Worm (Caenorhabditis elegans): ENCODE data around the gene gdh-1.
A peak's percentile ranks its signal among the peaks of the same experiment; 100 is the strongest.

gdh-1 gene

ce11 chrIV:11913295-11913940 lies 39.6 kb upstream of the gdh-1 start:
- TF ChIP-seq pax-3 (tag; optimal IDR thresholded peaks at IDR 0.05) (no peak), nhr-90 (tag; optimal IDR thresholded peaks at IDR 0.05; ENCODE audit: poor library complexity) (no peak), efl-1 (optimal IDR thresholded peaks at IDR 0.05) (no peak), efl-1 (GFP tag; optimal IDR thresholded peaks at IDR 0.05 in 1 of 2) (peak in 1 of 2 experiments; percentile 55), ztf-4 (tag; optimal IDR thresholded peaks at IDR 0.05) (no peak), nhr-47 (tag; optimal IDR thresholded peaks at IDR 0.05) (no peak), lin-35 (GFP tag; optimal IDR thresholded peaks at IDR 0.05) (peak in 1 of 2 experiments; percentile 13), aha-1 (tag; optimal IDR thresholded peaks at IDR 0.05) (no peak), nhr-71 (tag; optimal IDR thresholded peaks at IDR 0.05) (peak; percentile 26), hlh-17 (GFP tag; optimal IDR thresholded peaks at IDR 0.05; ENCODE audit: borderline replicate concordance) (no peak), elt-2 (tag; optimal IDR thresholded peaks at IDR 0.05) (peak; percentile 46), aly-2 (tag; optimal IDR thresholded peaks at IDR 0.05) (no peak), fos-1 (tag; optimal IDR thresholded peaks at IDR 0.05) (no peak), egl-27 (tag; optimal IDR thresholded peaks at IDR 0.05) (no peak)

- TF ChIP-seq egl-27 (tag; optimal IDR thresholded peaks at IDR 0.05) (no peak), efl-1 (optimal IDR thresholded peaks at IDR 0.05) (no peak), efl-1 (GFP tag; optimal IDR thresholded peaks at IDR 0.05 in 1 of 2) (peak in 1 of 2 experiments; percentile 84)
Measured at ce11 chrIV:11914260-11914836, 38.7 kb upstream of the gdh-1 start.

DNA sequence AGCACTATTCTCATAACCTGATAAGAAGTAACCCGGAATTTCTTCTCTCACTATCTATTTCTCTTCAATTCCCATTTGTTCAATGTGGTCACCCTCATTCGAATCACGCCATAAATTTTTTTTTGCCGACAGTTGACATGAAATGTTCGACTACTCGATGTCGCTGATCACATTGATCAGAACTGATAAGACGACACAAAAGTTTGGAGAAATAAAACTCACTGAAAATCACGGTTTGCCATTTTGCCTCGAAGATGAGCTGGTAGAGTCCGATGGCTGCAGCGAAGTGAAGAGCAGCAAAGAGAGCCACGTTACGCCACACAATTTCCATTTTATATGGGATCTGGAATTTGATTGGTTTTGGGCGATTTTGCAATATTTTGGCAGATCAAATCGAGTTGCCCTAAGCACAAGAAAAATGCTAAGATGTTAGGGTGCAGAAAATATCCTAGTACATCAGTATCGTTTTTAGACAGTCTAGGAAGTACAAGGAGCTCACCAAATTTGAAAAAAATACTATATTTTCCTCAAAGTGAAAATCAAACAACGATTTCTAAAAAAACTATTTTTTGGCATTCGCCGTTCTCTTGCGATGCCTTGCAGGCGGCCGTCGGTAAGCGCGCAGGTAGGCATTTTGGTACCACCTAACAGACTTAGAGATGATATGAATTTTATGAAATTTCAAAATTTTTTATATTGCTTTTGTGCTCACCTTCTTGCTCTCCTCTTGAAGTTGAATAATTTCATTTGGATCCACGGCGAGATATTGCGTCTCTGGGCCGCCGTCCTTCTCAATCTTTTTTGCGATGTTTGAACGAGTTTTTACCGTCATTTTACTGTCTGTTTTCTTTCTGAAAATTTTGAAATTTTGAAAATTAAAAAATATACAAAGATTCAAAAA lies 38.0 kb upstream of the gdh-1 start, which contains the start of gene fat-6:
Gene fat-6, minus strand, starts transcription at position 851 of the 901 bp plus-strand sequence.
- TF ChIP-seq nhr-28 (tag; optimal IDR thresholded peaks at IDR 0.05) (no peak), efl-1 (optimal IDR thresholded peaks at IDR 0.05) (no peak), efl-1 (GFP tag; optimal IDR thresholded peaks at IDR 0.05 in 1 of 2) (peak in 1 of 2 experiments; percentile 83), fkh-8 (tag; optimal IDR thresholded peaks at IDR 0.05) (no peak), nhr-85 (tag) (peak; percentile 80), lin-35 (GFP tag; optimal IDR thresholded peaks at IDR 0.05) (peak in 1 of 2 experiments; percentile 24), nhr-71 (tag; optimal IDR thresholded peaks at IDR 0.05) (peak; percentile 31), tlp-1 (tag; optimal IDR thresholded peaks at IDR 0.05) (peak; percentile 24), egl-27 (tag; optimal IDR thresholded peaks at IDR 0.05) (no peak), nhr-20 (tag; optimal IDR thresholded peaks at IDR 0.05) (peak; percentile 32), mdl-1 (tag; optimal IDR thresholded peaks at IDR 0.05) (peak in 1 of 2 experiments; percentile 21), lin-14 (GFP tag; optimal IDR thresholded peaks at IDR 0.05) (peak; percentile 58), elt-3 (tag; optimal IDR thresholded peaks at IDR 0.05) (peak in 3 of 6 experiments; percentile 59 to 60 (median 59)), ceh-63 (GFP tag; optimal IDR thresholded peaks at IDR 0.05) (no peak), mep-1 (tag; optimal IDR thresholded peaks at IDR 0.05) (peak; percentile 31), aly-2 (tag; optimal IDR thresholded peaks at IDR 0.05) (no peak), nhr-76 (tag; optimal IDR thresholded peaks at IDR 0.05) (no peak), blmp-1 (tag; optimal IDR thresholded peaks at IDR 0.05) (peak; percentile 23), elt-2 (tag; optimal IDR thresholded peaks at IDR 0.05) (peak; percentile 49), nhr-47 (tag; optimal IDR thresholded peaks at IDR 0.05) (peak; percentile 2), fkh-4 (tag; optimal IDR thresholded peaks at IDR 0.05; ENCODE audit: borderline replicate concordance) (no peak)

DNA sequence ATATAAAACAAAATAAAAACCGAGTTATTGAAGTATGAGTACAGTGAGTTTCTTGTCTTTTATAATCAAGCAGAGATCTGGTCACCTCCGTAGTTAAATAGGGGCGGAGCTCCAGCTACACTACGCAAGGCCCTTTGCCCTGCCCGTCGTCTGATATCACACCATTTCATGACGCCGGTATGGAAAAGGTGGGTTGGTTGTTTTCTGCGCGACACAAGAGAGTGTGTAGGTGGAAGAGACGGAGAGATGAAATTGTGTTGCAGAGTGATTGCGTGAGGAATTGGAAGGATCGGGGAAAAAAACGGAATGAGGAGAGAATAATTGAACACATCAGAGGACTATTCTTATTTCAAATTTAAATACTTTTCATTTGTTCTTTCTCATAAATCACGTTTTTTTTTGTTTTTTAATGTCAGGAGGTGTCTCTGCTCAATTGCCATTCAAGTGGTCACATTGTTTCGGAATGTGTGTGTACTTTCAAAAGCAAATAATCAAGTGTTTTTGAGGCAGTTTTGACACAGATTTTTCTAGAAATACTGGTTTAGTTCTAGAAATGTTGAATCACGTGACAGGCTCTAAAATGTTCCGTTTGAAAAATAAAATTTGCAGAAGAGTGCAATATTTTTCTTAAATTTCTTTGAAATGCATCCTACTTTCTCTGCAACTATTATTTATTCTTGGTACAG lies 37.1 kb upstream of the gdh-1 start, which contains the start of gene ZK822.9:
Gene ZK822.9, plus strand, starts transcription at position 180 of the 686 bp plus-strand sequence.
- TF ChIP-seq lin-35 (GFP tag; optimal IDR thresholded peaks at IDR 0.05) (peak in 1 of 2 experiments; percentile 50), rnt-1 (tag; optimal IDR thresholded peaks at IDR 0.05) (no peak), elt-3 (tag; optimal IDR thresholded peaks at IDR 0.05) (peak in 2 of 6 experiments; percentile 9 to 25), nhr-11 (tag; optimal IDR thresholded peaks at IDR 0.05) (no peak), ama-1 (optimal IDR thresholded peaks at IDR 0.05) (no peak), C16A3.4 (tag; optimal IDR thresholded peaks at IDR 0.05) (no peak), nhr-85 (tag) (peak; percentile 75), elt-2 (tag; optimal IDR thresholded peaks at IDR 0.05) (peak; percentile 48), zip-4 (GFP tag; optimal IDR thresholded peaks at IDR 0.05) (no peak), nhr-71 (tag; optimal IDR thresholded peaks at IDR 0.05) (peak; percentile 32), pag-3 (tag; optimal IDR thresholded peaks at IDR 0.05; ENCODE audit: borderline replicate concordance, insufficient read depth) (no peak), C04F5.9 (tag; optimal IDR thresholded peaks at IDR 0.05) (no peak), lin-13 (GFP tag; optimal IDR thresholded peaks at IDR 0.05) (no peak), snu-23 (GFP tag; optimal IDR thresholded peaks at IDR 0.05) (peak; percentile 38), ztf-11 (tag; optimal IDR thresholded peaks at IDR 0.05) (no peak), xbp-1 (tag; optimal IDR thresholded peaks at IDR 0.05) (no peak), dpl-1 (GFP tag; optimal IDR thresholded peaks at IDR 0.05) (no peak), nhr-76 (tag; optimal IDR thresholded peaks at IDR 0.05) (no peak), mep-1 (tag; optimal IDR thresholded peaks at IDR 0.05) (peak; percentile 14)

Measured in whole organism, L1 larva.